Worm (Caenorhabditis elegans) whole organism, young adult: ENCODE data around the gene C27B7.5.

Source experiments
- B0035.1 ChIP-seq: sonication (generic microtip); optimal IDR thresholded peaks from 2 replicates; lab custom pipeline; 2016; ENCODE audit warnings: missing genetic modification characterization, mild to moderate bottlenecking, missing compliant biosample characterization, missing genotype, missing genetic modification reagents
- T07F8.4 ChIP-seq: sonication (generic microtip); optimal IDR thresholded peaks from 2 replicates; lab custom pipeline; 2016; ENCODE audit warnings: mild to moderate bottlenecking, missing genetic modification characterization, moderate library complexity, missing compliant biosample characterization
- ama-1 ChIP-seq, 3 experiments: fragments of 150-350 bp in 1 of 3; sonication (generic microtip) in 2 of 3; optimal IDR thresholded peaks; 2 replicates each; lab custom pipeline; 2014 to 2018; ENCODE audit warnings: missing biosample characterization in 2 of 3, missing genetic modification characterization in 2 of 3, missing genetic modification reagents in 2 of 3
- bed-1 ChIP-seq: fragments of 200-800 bp; sonication (Bioruptor generic); IDR thresholded peaks from 2 replicates; pipeline ENCODE4 v1.3.6; 2022; ENCODE audit warnings: missing genetic modification reagents, missing genetic modification characterization, missing compliant biosample characterization
- dpff-1 ChIP-seq: sonication (generic microtip); optimal IDR thresholded peaks from 2 replicates; lab custom pipeline; 2017; ENCODE audit warnings: mild to moderate bottlenecking, missing genetic modification characterization, missing compliant biosample characterization
- nfya-2 ChIP-seq: fragments of 200-800 bp; sonication (Bioruptor generic); IDR thresholded peaks from 2 replicates; pipeline ENCODE4 v1.3.6; 2022; ENCODE audit warnings: missing genetic modification reagents, missing genetic modification characterization, missing compliant biosample characterization
- nhr-90 ChIP-seq: sonication (generic microtip); optimal IDR thresholded peaks from 2 replicates; lab custom pipeline; 2016; ENCODE audit warnings: missing genotype, mild to moderate bottlenecking, missing genetic modification characterization, missing compliant biosample characterization
- sdz-38 ChIP-seq: sonication (generic microtip); optimal IDR thresholded peaks from 2 replicates; lab custom pipeline; 2016; ENCODE audit warnings: missing genotype, missing genetic modification characterization, missing compliant biosample characterization
- snpc-3.4 ChIP-seq: sonication (generic microtip); optimal IDR thresholded peaks from 2 replicates; lab custom pipeline; 2017; ENCODE audit warnings: missing genetic modification characterization, mild to moderate bottlenecking, missing compliant biosample characterization, antibody characterized with exemption, moderate library complexity, missing genotype, missing genetic modification reagents

- TF ChIP-seq nhr-90 = no peak
- no peak for TF ChIP-seq T07F8.4 (tag; lab: Kevin White, UChicago)
- TF ChIP-seq sdz-38 (tag; lab: Kevin White, UChicago) = no peak
- TF ChIP-seq snpc-3.4 (tag; lab: Kevin White, UChicago) = no peak
- TF ChIP-seq B0035.1 (tag; lab: Kevin White, UChicago) = no peak
- no peak for TF ChIP-seq bed-1
- TF ChIP-seq ama-1 (optimal IDR thresholded peaks at IDR 0.05; lab: Kevin White, UChicago) = no peak
- TF ChIP-seq ama-1 (GFP tag; optimal IDR thresholded peaks at IDR 0.05; lab: Kevin White, UChicago) = no peak
- TF ChIP-seq nfya-2 (GFP tag; lab: Robert Waterston, UW) = no peak
- TF ChIP-seq dpff-1 (tag; lab: Kevin White, UChicago) = no peak
Observed at ce11 chrIV:8924126-8924525, 22.7 kb downstream of the C27B7.5 start.
